Worm (Caenorhabditis elegans) whole organism, L3 larva: ENCODE results near the gene F09F9.1.

ENCODE experiments used
- ZK546.5 ChIP-seq: sonication (generic microtip); optimal IDR thresholded peaks from 2 replicates; lab custom pipeline; 2017; ENCODE audit warnings: missing biosample characterization, missing genetic modification characterization
- aly-2 ChIP-seq: fragments of 150-350 bp; optimal IDR thresholded peaks from 2 replicates; lab custom pipeline; 2014; ENCODE audit warnings: missing biosample characterization, missing genetic modification characterization
- ama-1 ChIP-seq: fragments of 150-350 bp; optimal IDR thresholded peaks from 2 replicates; lab custom pipeline; 2018
- elt-2 ChIP-seq: sonication (generic microtip); optimal IDR thresholded peaks from 2 replicates; lab custom pipeline; 2016; ENCODE audit warnings: missing genetic modification reagents, mild to moderate bottlenecking, missing genetic modification characterization, missing compliant biosample characterization
- nhr-11 ChIP-seq: fragments of 150-350 bp; optimal IDR thresholded peaks from 2 replicates; lab custom pipeline; 2014; ENCODE audit warnings: missing biosample characterization, missing genetic modification characterization
- nhr-12 ChIP-seq: fragments of 150-350 bp; optimal IDR thresholded peaks from 2 replicates; lab custom pipeline; 2014; ENCODE audit warnings: missing biosample characterization, missing genetic modification characterization
- unc-62 ChIP-seq: fragments of 150-350 bp; sonication (generic microtip); optimal IDR thresholded peaks from 4 replicates; lab custom pipeline; 2014; ENCODE audit warnings: missing biosample characterization, missing genetic modification reagents, missing genetic modification characterization
- zag-1 ChIP-seq: fragments of 150-350 bp; optimal IDR thresholded peaks from 2 replicates; lab custom pipeline; 2014; ENCODE audit warnings: missing biosample characterization, missing genetic modification characterization

DNA sequence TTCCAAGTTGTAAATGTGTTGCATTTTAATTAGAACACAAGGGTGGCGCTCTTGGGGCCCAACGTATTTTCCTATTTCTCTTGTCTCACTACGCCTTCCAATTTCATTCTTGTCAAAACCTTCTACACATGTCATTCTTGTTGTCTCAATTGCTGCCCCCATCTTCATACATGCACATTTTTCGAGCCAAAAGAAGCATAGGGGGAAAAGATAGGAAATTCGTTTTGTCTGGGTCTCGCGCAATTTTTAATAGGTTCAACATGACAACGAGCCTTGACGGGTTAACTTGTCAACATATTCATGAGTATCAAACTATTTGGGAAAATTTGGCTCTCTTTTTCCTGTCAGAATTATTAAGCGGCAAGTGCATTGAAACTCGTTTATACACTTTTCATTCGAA, 8.2 kb downstream of the F09F9.1 start:
- TF ChIP-seq nhr-12 (tag; lab: Kevin White, UChicago), result no peak
- TF ChIP-seq ama-1 (lab: Kevin White, UChicago), result no peak
- TF ChIP-seq elt-2 (tag; lab: Kevin White, UChicago), result no peak
- TF ChIP-seq unc-62 (GFP tag; lab: Kevin White, UChicago), result no peak
- TF ChIP-seq aly-2 (tag; lab: Kevin White, UChicago), result no peak
- TF ChIP-seq ZK546.5 (tag; lab: Kevin White, UChicago), result no peak
- no peak for TF ChIP-seq nhr-11 (tag; lab: Kevin White, UChicago)
- TF ChIP-seq zag-1 (tag; lab: Kevin White, UChicago), result no peak
